Worm (Caenorhabditis elegans) whole organism, L3 larva: ENCODE data around the gene cal-7.

Experiments used
- nhr-67 ChIP-seq: fragments of 150-350 bp; optimal IDR thresholded peaks from 2 replicates; lab custom pipeline; 2014; ENCODE audit warnings: missing biosample characterization, missing genetic modification characterization
- sea-2 ChIP-seq: fragments of 150-350 bp; sonication (generic microtip); optimal IDR thresholded peaks from 4 replicates; lab custom pipeline; 2014; ENCODE audit warnings: missing biosample characterization, missing genetic modification reagents, missing genetic modification characterization
- tbx-2 ChIP-seq: sonication (generic microtip); optimal IDR thresholded peaks from 2 replicates; lab custom pipeline; 2016; ENCODE audit warnings: mild to moderate bottlenecking, missing genetic modification characterization, missing compliant biosample characterization
- unc-39 ChIP-seq: sonication (generic microtip); optimal IDR thresholded peaks from 4 replicates; lab custom pipeline; 2017; ENCODE audit warnings: missing biosample characterization, missing genetic modification characterization

ce11 chrV:9704399-9704798 is 29.5 kb upstream of the cal-7 start:
- TF ChIP-seq unc-39 (tag; lab: Kevin White, UChicago) (no peak), sea-2 (no peak), tbx-2 (tag; lab: Kevin White, UChicago) (no peak), nhr-67 (tag; lab: Kevin White, UChicago) (no peak)
